Worm (Caenorhabditis elegans) whole organism, young adult: Measurements from ENCODE around the gene Y32B12B.2.

Experiments used
- D2030.7 ChIP-seq: fragments of 200-800 bp; sonication (Bioruptor generic); IDR thresholded peaks from 2 replicates; pipeline ENCODE4 v1.3.6; 2022; ENCODE audit warnings: missing genetic modification reagents, missing genetic modification characterization, missing compliant biosample characterization
- K11D2.4 ChIP-seq: fragments of 200-800 bp; sonication (Bioruptor generic); IDR thresholded peaks from 2 replicates; pipeline ENCODE4 v1.3.6; 2022; ENCODE audit warnings: missing genetic modification reagents, missing genetic modification characterization, missing compliant biosample characterization
- Y53F4B.3 ChIP-seq: fragments of 200-800 bp; sonication (Bioruptor generic); IDR thresholded peaks from 2 replicates; pipeline ENCODE4 v1.3.6; 2022; ENCODE audit warnings: missing genetic modification reagents, missing genetic modification characterization, missing compliant biosample characterization
- attf-3 ChIP-seq: fragments of 200-800 bp; sonication (Bioruptor generic); conservative IDR thresholded peaks from 2 replicates; pipeline ENCODE4 v1.3.6; 2022; ENCODE audit warnings: missing genetic modification reagents, missing genetic modification characterization, missing compliant biosample characterization
- bed-1 ChIP-seq: fragments of 200-800 bp; sonication (Bioruptor generic); IDR thresholded peaks from 2 replicates; pipeline ENCODE4 v1.3.6; 2022; ENCODE audit warnings: missing genetic modification reagents, missing genetic modification characterization, missing compliant biosample characterization
- ceh-58 ChIP-seq: fragments of 200-800 bp; sonication (Bioruptor generic); IDR thresholded peaks from 2 replicates; pipeline ENCODE4 v1.3.6; 2022; ENCODE audit warnings: missing genetic modification characterization, missing compliant biosample characterization
- efl-1 ChIP-seq: fragments of 150-350 bp; optimal IDR thresholded peaks from 2 replicates; lab custom pipeline; 2014; ENCODE audit warnings: missing biosample characterization, missing genetic modification reagents, missing genetic modification characterization
- lin-40 ChIP-seq: sonication (generic microtip); optimal IDR thresholded peaks from 2 replicates; lab custom pipeline; 2016; ENCODE audit warnings: missing genetic modification characterization, mild to moderate bottlenecking, missing compliant biosample characterization, missing genotype, missing genetic modification reagents
- nfya-1 ChIP-seq: sonication (generic microtip); optimal IDR thresholded peaks from 2 replicates; lab custom pipeline; 2017; ENCODE audit warnings: antibody characterized with exemption, missing compliant biosample characterization, missing genetic modification characterization, borderline replicate concordance; ENCODE audit not compliant: insufficient read depth
- unc-62 ChIP-seq: fragments of 150-350 bp; optimal IDR thresholded peaks from 2 replicates; lab custom pipeline; 2014; ENCODE audit warnings: missing biosample characterization, missing genetic modification reagents, missing genetic modification characterization
- ztf-26 ChIP-seq: sonication (generic microtip); optimal IDR thresholded peaks from 2 replicates; lab custom pipeline; 2017; ENCODE audit warnings: missing genetic modification characterization, missing compliant biosample characterization
- ztf-3 ChIP-seq: fragments of 200-800 bp; sonication (Bioruptor generic); optimal IDR thresholded peaks from 2 replicates; lab custom pipeline; 2018; ENCODE audit warnings: mild to moderate bottlenecking, missing genetic modification characterization, missing compliant biosample characterization
- ztf-6 ChIP-seq: fragments of 200-800 bp; sonication (Bioruptor generic); IDR thresholded peaks from 2 replicates; pipeline ENCODE4 v1.3.6; 2022; ENCODE audit warnings: missing genetic modification reagents, missing genetic modification characterization, missing compliant biosample characterization

- no peak for TF ChIP-seq bed-1
- no peak for TF ChIP-seq efl-1 (GFP tag; lab: Kevin White, UChicago)
- TF ChIP-seq attf-3 (GFP tag; lab: Robert Waterston, UW): no peak
- TF ChIP-seq Y53F4B.3: no peak
- no peak for TF ChIP-seq unc-62 (GFP tag; lab: Kevin White, UChicago)
- TF ChIP-seq ztf-26 (tag; lab: Kevin White, UChicago): no peak
- no peak for TF ChIP-seq nfya-1 (tag; lab: Kevin White, UChicago)
- no peak for TF ChIP-seq ztf-3 (GFP tag; lab: Kevin White, UChicago)
- no peak for TF ChIP-seq D2030.7 (GFP tag; lab: Robert Waterston, UW)
- TF ChIP-seq ztf-6: no peak
- TF ChIP-seq lin-40 (tag; lab: Kevin White, UChicago): no peak
- TF ChIP-seq ceh-58 (GFP tag; lab: Robert Waterston, UW): no peak
- no peak for TF ChIP-seq K11D2.4 (GFP tag; lab: Robert Waterston, UW)
Measured at ce11 chrV:16526858-16527257, 11.3 kb upstream of the Y32B12B.2 start, which contains the start of gene F36D3.8.
